Worm (Caenorhabditis elegans): ENCODE measurements around the gene cnd-1.
"Not testable (repeated sequence)": the region's sequence is repeated elsewhere in the genome, so short reads cannot be mapped to it uniquely, and the experiment has no call there.

ce11 chrIII:5211137-5211648 is 33.2 kb downstream of the cnd-1 start:
- peak; percentile 1 for TF ChIP-seq nfya-1 (tag; optimal IDR thresholded peaks at IDR 0.05)
- TF ChIP-seq tbx-7 (tag; optimal IDR thresholded peaks at IDR 0.05) = not testable (repeated sequence)

Measured in whole organism, late embryonic.